Worm (Caenorhabditis elegans) whole organism, young adult: ENCODE data around the gene F22E5.22.

ENCODE experiments used
- cebp-1 ChIP-seq, 2 experiments: fragments of 200-800 bp in 1 of 2; sonication (Bioruptor generic) in 1 of 2; sonication (generic microtip) in 1 of 2; IDR thresholded peaks in 1 of 2; optimal IDR thresholded peaks in 1 of 2; 2 replicates each; pipeline versions ENCODE4 v1.3.6 to Lab custom; 2017 to 2022; ENCODE audit warnings: missing compliant biosample characterization in 2 of 2, missing genetic modification characterization in 2 of 2, mild to moderate bottlenecking in 1 of 2, missing genetic modification reagents in 1 of 2, moderate library complexity in 1 of 2
- ceh-27 ChIP-seq: fragments of 200-800 bp; sonication (Bioruptor generic); optimal IDR thresholded peaks from 2 replicates; lab custom pipeline; 2018; ENCODE audit warnings: mild to moderate bottlenecking, missing genetic modification characterization, moderate library complexity, missing compliant biosample characterization
- dpl-1 ChIP-seq: fragments of 150-350 bp; optimal IDR thresholded peaks from 2 replicates; lab custom pipeline; 2014; ENCODE audit warnings: missing biosample characterization, missing genetic modification reagents, missing genetic modification characterization
- lin-40 ChIP-seq: sonication (generic microtip); optimal IDR thresholded peaks from 2 replicates; lab custom pipeline; 2016; ENCODE audit warnings: missing genetic modification characterization, mild to moderate bottlenecking, missing compliant biosample characterization, missing genotype, missing genetic modification reagents
- lsy-27 ChIP-seq: sonication (generic microtip); optimal IDR thresholded peaks from 2 replicates; lab custom pipeline; 2017; ENCODE audit warnings: missing genetic modification characterization, mild to moderate bottlenecking, missing compliant biosample characterization, antibody characterized with exemption, missing genotype, borderline replicate concordance; ENCODE audit not compliant: insufficient read depth
- rcor-1 ChIP-seq: fragments of 200-800 bp; sonication (Bioruptor generic); IDR thresholded peaks from 2 replicates; pipeline ENCODE4 v1.3.6; 2022; ENCODE audit warnings: missing genetic modification reagents, missing genetic modification characterization, missing compliant biosample characterization
- sptf-2 ChIP-seq: fragments of 200-800 bp; sonication (Bioruptor generic); optimal IDR thresholded peaks from 2 replicates; lab custom pipeline; 2018; ENCODE audit warnings: mild to moderate bottlenecking, missing genetic modification characterization, missing compliant biosample characterization
- tbx-9 ChIP-seq: sonication (generic microtip); optimal IDR thresholded peaks from 2 replicates; lab custom pipeline; 2016; ENCODE audit warnings: borderline replicate concordance, missing genetic modification characterization, inconsistent platforms, missing compliant biosample characterization
- tlf-1 ChIP-seq: fragments of 200-800 bp; sonication (Bioruptor generic); optimal IDR thresholded peaks from 2 replicates; lab custom pipeline; 2018; ENCODE audit warnings: mild to moderate bottlenecking, missing genetic modification characterization, missing compliant biosample characterization
- unc-62 ChIP-seq: fragments of 150-350 bp; optimal IDR thresholded peaks from 2 replicates; lab custom pipeline; 2014; ENCODE audit warnings: missing biosample characterization, missing genetic modification reagents, missing genetic modification characterization

- TF ChIP-seq cebp-1 (GFP tag; IDR thresholded peaks at IDR 0.05; lab: Robert Waterston, UW) (no peak), cebp-1 (tag; optimal IDR thresholded peaks at IDR 0.05; lab: Kevin White, UChicago) (no peak), lin-40 (no peak), tbx-9 (tag; lab: Kevin White, UChicago) (no peak), ceh-27 (GFP tag; lab: Kevin White, UChicago) (no peak), unc-62 (GFP tag; lab: Kevin White, UChicago) (no peak), sptf-2 (GFP tag; lab: Kevin White, UChicago) (no peak), tlf-1 (GFP tag; lab: Kevin White, UChicago) (no peak), dpl-1 (no peak), rcor-1 (GFP tag; lab: Robert Waterston, UW) (no peak), lsy-27 (tag; lab: Kevin White, UChicago) (no peak)
Observed at ce11 chrII:2695079-2695478, 29.4 kb downstream of the F22E5.22 start.
